Worm (Caenorhabditis elegans): ENCODE results near the gene pgph-2.

The pgph-2 gene

ce11 chrV:5790497-5791280 lies 25.8 kb downstream of the pgph-2 start, which contains the start of the genes nhr-142 and F44E7.9 (continued):
- TF ChIP-seq nhr-27 (tag; optimal IDR thresholded peaks at IDR 0.05), result no peak
- no peak for TF ChIP-seq zim-3 (tag; optimal IDR thresholded peaks at IDR 0.05)
- TF ChIP-seq nfya-2 (GFP tag; IDR thresholded peaks at IDR 0.05), result no peak
- no peak for TF ChIP-seq hlh-26 (GFP tag; conservative IDR thresholded peaks at IDR 0.05)
- no peak for TF ChIP-seq aptf-2 (GFP tag; conservative IDR thresholded peaks at IDR 0.05)
- TF ChIP-seq sdz-38 (tag; optimal IDR thresholded peaks at IDR 0.05), result no peak
- TF ChIP-seq athp-1 (tag; optimal IDR thresholded peaks at IDR 0.05), result peak; percentile 56
- TF ChIP-seq zfh-2 (GFP tag; conservative IDR thresholded peaks at IDR 0.05), result no peak
- TF ChIP-seq ceh-40 (GFP tag; IDR thresholded peaks at IDR 0.05), result no peak
- no peak for TF ChIP-seq lin-26 (GFP tag; IDR thresholded peaks at IDR 0.05)
- peak; percentile 22 for TF ChIP-seq chd-7 (tag; optimal IDR thresholded peaks at IDR 0.05)
- no peak for TF ChIP-seq hlh-12 (tag; optimal IDR thresholded peaks at IDR 0.05)
- no peak for TF ChIP-seq gei-17 (GFP tag; optimal IDR thresholded peaks at IDR 0.05)
- peak; percentile 52 for TF ChIP-seq efl-1 (GFP tag; optimal IDR thresholded peaks at IDR 0.05)
- TF ChIP-seq Y95B8A.8 (GFP tag; IDR thresholded peaks at IDR 0.05), result no peak
- no peak for TF ChIP-seq ceh-58 (GFP tag; IDR thresholded peaks at IDR 0.05)
- peak; percentile 78 for TF ChIP-seq tlf-1 (GFP tag; optimal IDR thresholded peaks at IDR 0.05)
- TF ChIP-seq Y56A3A.18 (GFP tag; IDR thresholded peaks at IDR 0.05), result no peak
- TF ChIP-seq unc-62 (GFP tag; optimal IDR thresholded peaks at IDR 0.05), result no peak
- TF ChIP-seq ztf-22 (GFP tag; optimal IDR thresholded peaks at IDR 0.05), result no peak
- no peak for TF ChIP-seq nhr-90 (tag; optimal IDR thresholded peaks at IDR 0.05)
- no peak for TF ChIP-seq F37B4.10 (GFP tag; IDR thresholded peaks at IDR 0.05)
- TF ChIP-seq madf-8 (GFP tag; conservative IDR thresholded peaks at IDR 0.05), result peak; percentile 47
- peak; percentile 67 for TF ChIP-seq snpc-3.4 (tag; optimal IDR thresholded peaks at IDR 0.05)
- TF ChIP-seq mxl-1 (tag; optimal IDR thresholded peaks at IDR 0.05), result no peak
- TF ChIP-seq rec-8 (tag; optimal IDR thresholded peaks at IDR 0.05), result no peak
- TF ChIP-seq F22D6.2 (tag; optimal IDR thresholded peaks at IDR 0.05), result peak; percentile 47
- 0 out of 2 replicates have a peak, but pooled peaks have one; percentile 22 for TF ChIP-seq C17E4.6 (GFP tag; IDR thresholded peaks at IDR 0.05)
- TF ChIP-seq nfyb-1 (GFP tag; IDR thresholded peaks at IDR 0.05), result peak; percentile 63; the same call in 1 of the 2 replicates
- TF ChIP-seq T07F8.4 (tag; optimal IDR thresholded peaks at IDR 0.05), result no peak
- peak; percentile 81 for TF ChIP-seq C06A6.2 (GFP tag; conservative IDR thresholded peaks at IDR 0.05)
- TF ChIP-seq egl-18 (GFP tag; IDR thresholded peaks at IDR 0.05), result no peak
- no peak for TF ChIP-seq lsy-27 (tag; optimal IDR thresholded peaks at IDR 0.05; ENCODE audit: borderline replicate concordance, insufficient read depth)
- TF ChIP-seq dpl-1 (GFP tag; optimal IDR thresholded peaks at IDR 0.05), result peak; percentile 50

- TF ChIP-seq T26A5.8 (tag; optimal IDR thresholded peaks at IDR 0.05) (no peak), hsf-1 (GFP tag; IDR thresholded peaks at IDR 0.05) (0 out of 2 replicates have a peak, but pooled peaks have one; percentile 27), gei-17 (GFP tag; optimal IDR thresholded peaks at IDR 0.05) (no peak), tbx-9 (tag; optimal IDR thresholded peaks at IDR 0.05; ENCODE audit: borderline replicate concordance) (no peak)
Measured at ce11 chrV:5792031-5792430, 27.1 kb downstream of the pgph-2 start, which contains the start of gene ZC250.2. TSS of gene ZC250.2 (plus strand) at chrV:5792331.

Data from whole organism, young adult.